Worm (Caenorhabditis elegans) whole organism, midembryonic: Measurements from ENCODE around the gene slc-25A26.

ENCODE experiments used
- T22C8.4 ChIP-seq: fragments of 200-800 bp; sonication (Bioruptor generic); IDR thresholded peaks from 2 replicates; pipeline ENCODE4 v1.3.6; 2022; ENCODE audit warnings: missing genetic modification characterization, missing compliant biosample characterization
- cog-1 ChIP-seq: sonication (generic microtip); optimal IDR thresholded peaks from 2 replicates; lab custom pipeline; 2016; ENCODE audit warnings: missing genetic modification characterization, missing compliant biosample characterization
- flt-1 ChIP-seq: fragments of 200-800 bp; sonication (Bioruptor generic); IDR thresholded peaks from 2 replicates; pipeline ENCODE4 v1.3.6; 2022; ENCODE audit warnings: missing genetic modification characterization, missing compliant biosample characterization
- klf-2 ChIP-seq: fragments of 200-800 bp; sonication (Bioruptor generic); conservative IDR thresholded peaks from 2 replicates; pipeline ENCODE4 v1.3.6; 2022; ENCODE audit warnings: missing genetic modification reagents, missing genetic modification characterization, missing compliant biosample characterization
- med-1 ChIP-seq: sonication (generic microtip); optimal IDR thresholded peaks from 2 replicates; lab custom pipeline; 2017; ENCODE audit warnings: missing genetic modification characterization, mild to moderate bottlenecking, missing compliant biosample characterization, antibody characterized with exemption, missing genetic modification reagents; ENCODE audit not compliant: insufficient read depth
- ref-1 ChIP-seq: fragments of 200-800 bp; sonication (Bioruptor generic); conservative IDR thresholded peaks from 2 replicates; pipeline ENCODE4 v1.3.6; 2022; ENCODE audit warnings: missing genetic modification reagents, missing genetic modification characterization, missing compliant biosample characterization
- tab-1 ChIP-seq: fragments of 200-800 bp; sonication (Bioruptor generic); IDR thresholded peaks from 2 replicates; pipeline ENCODE4 v1.3.6; 2022; ENCODE audit warnings: missing genetic modification characterization, missing compliant biosample characterization
- ztf-23 ChIP-seq: fragments of 200-800 bp; sonication (Bioruptor generic); IDR thresholded peaks from 2 replicates; pipeline ENCODE4 v1.3.6; 2022; ENCODE audit warnings: missing genetic modification reagents, missing genetic modification characterization, missing compliant biosample characterization
- ztf-29 ChIP-seq: fragments of 200-800 bp; sonication (Bioruptor generic); IDR thresholded peaks from 2 replicates; pipeline ENCODE4 v1.3.6; 2022; ENCODE audit warnings: missing genetic modification reagents, missing genetic modification characterization, missing compliant biosample characterization

slc-25A26 gene

DNA sequence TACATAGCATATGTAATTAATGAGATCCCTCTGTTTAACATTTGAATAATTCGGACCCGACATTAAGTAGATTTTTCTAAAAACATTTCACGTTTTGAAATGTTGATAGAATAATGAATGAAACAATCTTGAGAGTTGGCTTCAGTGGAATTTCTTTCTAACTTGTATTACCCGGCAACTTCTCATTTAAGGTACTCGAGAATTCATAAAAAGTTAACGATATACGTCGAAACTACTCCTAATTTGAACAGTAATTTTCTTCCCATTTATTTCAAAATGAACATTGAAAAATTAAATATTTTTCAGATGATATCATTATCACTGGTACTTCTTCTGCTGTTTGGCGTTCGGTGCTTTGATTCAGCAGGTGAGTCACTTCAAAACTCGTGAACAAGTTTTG, 23.5 kb upstream of the slc-25A26 start, which contains the start of gene C27B7.7:
Gene C27B7.7 (plus strand): TSS at position 301 of the 400 bp plus-strand sequence.
- TF ChIP-seq cog-1 (no peak), klf-2 (GFP tag; lab: Robert Waterston, UW) (no peak), ztf-29 (GFP tag; lab: Robert Waterston, UW) (no peak), ztf-23 (GFP tag; lab: Robert Waterston, UW) (no peak), T22C8.4 (GFP tag; lab: Robert Waterston, UW) (no peak), tab-1 (GFP tag; lab: Robert Waterston, UW) (no peak), flt-1 (GFP tag; lab: Robert Waterston, UW) (no peak), ref-1 (GFP tag; lab: Robert Waterston, UW) (no peak), med-1 (GFP tag; lab: Kevin White, UChicago) (no peak)

DNA sequence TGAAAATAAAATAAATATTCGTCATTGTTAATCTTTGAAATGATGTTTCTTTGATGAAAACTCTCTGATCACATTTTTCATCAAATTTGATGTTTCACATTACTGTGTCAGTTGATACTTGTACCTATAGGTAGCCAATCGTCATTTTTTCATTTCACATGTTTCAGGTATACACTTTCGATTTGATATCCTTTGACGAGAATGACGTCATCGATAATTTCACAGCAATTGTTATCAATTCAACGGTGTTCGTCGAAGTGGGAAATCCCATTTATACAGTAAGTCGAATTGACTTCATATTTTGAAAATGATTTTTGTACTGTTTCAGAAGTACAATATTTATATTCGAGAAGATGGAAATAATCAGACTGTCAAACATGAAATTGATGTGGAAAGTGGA, 16.1 kb upstream of the slc-25A26 start:
- no peak for TF ChIP-seq ref-1 (GFP tag; lab: Robert Waterston, UW)
- TF ChIP-seq flt-1 (GFP tag; lab: Robert Waterston, UW): no peak
- TF ChIP-seq cog-1: no peak
- TF ChIP-seq ztf-29 (GFP tag; lab: Robert Waterston, UW): no peak
- TF ChIP-seq ztf-23 (GFP tag; lab: Robert Waterston, UW): no peak
- no peak for TF ChIP-seq klf-2 (GFP tag; lab: Robert Waterston, UW)
- no peak for TF ChIP-seq med-1 (GFP tag; lab: Kevin White, UChicago)
- TF ChIP-seq tab-1 (GFP tag; lab: Robert Waterston, UW): no peak
- TF ChIP-seq T22C8.4 (GFP tag; lab: Robert Waterston, UW): no peak

DNA sequence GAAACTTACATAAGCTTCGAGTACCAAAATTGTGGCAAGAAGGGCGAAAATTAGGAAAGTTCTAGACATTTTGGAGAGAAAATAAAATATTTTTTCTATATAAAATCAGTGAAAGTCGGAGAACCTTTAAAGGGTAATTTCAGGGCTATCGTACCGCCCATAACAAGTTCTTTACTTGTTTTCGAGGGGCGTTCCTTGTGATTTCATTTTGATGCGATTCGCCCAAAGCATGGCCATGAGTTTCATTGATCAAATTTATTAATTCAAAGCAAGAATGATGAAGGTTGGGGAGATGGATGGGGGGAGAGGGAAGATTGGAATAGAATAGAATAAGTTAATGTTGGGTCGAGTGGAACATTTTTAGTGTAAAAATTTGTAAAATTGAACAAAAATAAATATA, 14.2 kb upstream of the slc-25A26 start, which contains the start of gene C27B7.9:
Gene C27B7.9 (minus strand): TSS at position 101 of the 400 bp plus-strand sequence.
- no peak for TF ChIP-seq T22C8.4 (GFP tag; lab: Robert Waterston, UW)
- no peak for TF ChIP-seq ref-1 (GFP tag; lab: Robert Waterston, UW)
- TF ChIP-seq ztf-29 (GFP tag; lab: Robert Waterston, UW): no peak
- no peak for TF ChIP-seq ztf-23 (GFP tag; lab: Robert Waterston, UW)
- TF ChIP-seq klf-2 (GFP tag; lab: Robert Waterston, UW): no peak
- TF ChIP-seq med-1 (GFP tag; lab: Kevin White, UChicago): no peak
- TF ChIP-seq flt-1 (GFP tag; lab: Robert Waterston, UW): no peak
- TF ChIP-seq cog-1: no peak
- no peak for TF ChIP-seq tab-1 (GFP tag; lab: Robert Waterston, UW)

DNA sequence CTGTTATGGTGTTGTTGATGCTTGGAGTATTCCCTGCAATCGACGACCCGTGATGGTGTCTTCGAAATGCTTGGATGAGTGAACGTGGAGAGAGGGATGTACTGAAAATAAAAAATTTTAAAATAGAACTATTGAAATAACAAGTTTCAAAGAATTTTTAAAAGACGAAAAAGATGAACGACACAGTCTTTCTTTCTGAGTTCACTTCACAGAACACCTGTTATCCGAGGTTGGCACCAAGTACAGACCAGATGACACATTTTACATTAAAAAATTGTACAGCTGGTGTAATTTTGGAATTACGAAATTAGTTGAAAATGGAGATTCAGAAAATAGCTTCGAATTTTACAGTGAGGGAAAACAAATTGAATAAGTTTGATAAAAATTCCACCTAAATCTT, 11.5 kb upstream of the slc-25A26 start, which contains the start of gene rap-1:
Gene rap-1 (minus strand): TSS at position 101 of the 400 bp plus-strand sequence.
- no peak for TF ChIP-seq klf-2 (GFP tag; lab: Robert Waterston, UW)
- no peak for TF ChIP-seq tab-1 (GFP tag; lab: Robert Waterston, UW)
- no peak for TF ChIP-seq ref-1 (GFP tag; lab: Robert Waterston, UW)
- no peak for TF ChIP-seq ztf-23 (GFP tag; lab: Robert Waterston, UW)
- no peak for TF ChIP-seq T22C8.4 (GFP tag; lab: Robert Waterston, UW)
- TF ChIP-seq flt-1 (GFP tag; lab: Robert Waterston, UW): no peak
- TF ChIP-seq ztf-29 (GFP tag; lab: Robert Waterston, UW): no peak
- TF ChIP-seq med-1 (GFP tag; lab: Kevin White, UChicago): no peak
- no peak for TF ChIP-seq cog-1

DNA sequence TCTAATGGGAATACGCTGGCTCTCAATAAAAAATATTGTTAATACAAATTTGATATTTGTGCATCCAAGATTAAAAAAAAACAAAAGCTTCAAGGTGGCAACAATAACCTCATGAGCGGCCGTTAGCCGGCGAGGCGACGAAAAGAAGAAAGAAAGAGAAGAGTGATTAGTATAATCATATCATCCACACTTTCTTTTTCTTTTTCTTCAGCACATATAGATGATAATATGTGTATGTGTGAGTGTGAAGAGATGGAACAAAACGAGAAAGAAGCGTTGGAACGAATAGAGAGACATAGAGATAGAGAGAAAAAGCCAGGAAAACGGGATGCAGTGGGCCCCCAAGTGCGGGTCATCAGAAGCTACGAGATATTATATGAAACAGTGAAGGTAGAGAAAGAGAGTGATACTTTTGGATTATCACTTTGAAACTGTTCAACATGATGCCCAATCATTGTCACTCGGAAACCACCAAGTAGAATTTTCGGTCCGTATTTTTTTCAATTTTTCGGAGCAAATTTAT, 9.9 kb upstream of the slc-25A26 start:
- TF ChIP-seq T22C8.4 (GFP tag; lab: Robert Waterston, UW): no peak
- 0 out of 2 replicates have a peak, but pooled peaks have one; percentile 6 for TF ChIP-seq ztf-23 (GFP tag; lab: Robert Waterston, UW)

DNA sequence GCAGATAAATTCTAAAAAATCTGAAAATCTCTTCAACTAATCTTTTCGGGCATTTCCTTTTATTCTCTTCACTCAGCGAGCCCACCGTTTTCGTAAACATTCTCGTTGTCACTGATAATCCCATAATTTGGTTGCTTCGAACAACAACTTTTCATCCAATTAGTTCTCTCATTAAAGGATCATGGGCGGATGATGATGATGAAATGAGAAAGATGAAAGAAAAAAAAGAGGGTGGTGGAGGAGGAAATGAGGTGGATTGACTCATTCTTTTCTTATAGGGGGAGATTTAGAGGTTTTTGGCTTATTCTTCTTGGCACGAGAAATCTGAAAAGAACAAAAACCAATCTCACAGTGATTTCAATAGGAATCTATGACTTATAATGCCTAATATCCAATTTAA, 9.1 kb upstream of the slc-25A26 start:
- no peak for TF ChIP-seq cog-1
- no peak for TF ChIP-seq flt-1 (GFP tag; lab: Robert Waterston, UW)
- no peak for TF ChIP-seq ref-1 (GFP tag; lab: Robert Waterston, UW)
- TF ChIP-seq klf-2 (GFP tag; lab: Robert Waterston, UW): no peak
- no peak for TF ChIP-seq ztf-23 (GFP tag; lab: Robert Waterston, UW)
- no peak for TF ChIP-seq med-1 (GFP tag; lab: Kevin White, UChicago)
- no peak for TF ChIP-seq T22C8.4 (GFP tag; lab: Robert Waterston, UW)

DNA sequence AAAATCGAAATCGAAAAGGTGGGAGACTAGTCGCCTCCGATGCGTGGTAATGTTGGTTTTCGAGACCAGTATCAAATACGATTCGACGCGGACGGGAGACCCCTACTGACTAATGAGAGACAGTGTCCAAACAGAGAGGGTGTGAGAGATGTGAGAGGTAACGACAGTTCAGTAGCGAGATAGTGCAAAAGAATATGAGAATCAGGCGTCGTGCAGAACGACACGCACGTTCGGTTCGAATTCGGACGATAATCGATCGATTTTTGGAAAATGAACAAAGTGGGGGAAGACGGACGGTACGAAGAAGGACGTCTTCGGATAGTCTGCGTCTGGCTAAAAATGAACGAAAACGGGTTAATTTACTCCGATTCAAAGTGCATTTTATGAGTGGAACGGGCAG, 8.3 kb upstream of the slc-25A26 start, which contains the start of gene D1046.16:
Gene D1046.16 (plus strand): TSS at position 195 of the 400 bp plus-strand sequence.
- TF ChIP-seq T22C8.4 (GFP tag; lab: Robert Waterston, UW) (peak; percentile 82), ztf-29 (GFP tag; lab: Robert Waterston, UW) (no peak), ztf-23 (GFP tag; lab: Robert Waterston, UW) (no peak)

DNA sequence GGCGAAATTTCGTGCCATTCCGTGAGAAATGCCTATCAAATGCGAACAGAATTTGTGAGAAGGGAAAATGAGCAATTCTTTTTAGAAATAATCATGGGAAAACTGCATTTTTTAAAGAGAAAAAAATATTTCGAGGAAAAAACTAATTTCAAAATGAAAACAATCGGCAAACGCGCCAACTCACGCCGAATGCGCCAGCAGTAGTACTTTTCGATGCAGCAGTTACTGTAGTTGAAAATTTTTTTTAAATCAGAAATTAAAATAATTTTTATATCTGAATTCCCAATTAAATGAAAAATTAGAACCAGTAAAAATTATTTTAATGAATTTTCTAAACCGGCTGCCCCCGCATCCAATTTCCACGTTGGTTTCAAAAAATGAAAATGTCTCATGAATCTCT, 6.9 kb upstream of the slc-25A26 start:
- TF ChIP-seq tab-1 (GFP tag; lab: Robert Waterston, UW) (no peak), flt-1 (GFP tag; lab: Robert Waterston, UW) (no peak), med-1 (GFP tag; lab: Kevin White, UChicago) (no peak), cog-1 (no peak), T22C8.4 (GFP tag; lab: Robert Waterston, UW) (no peak), ztf-23 (GFP tag; lab: Robert Waterston, UW) (no peak)

DNA sequence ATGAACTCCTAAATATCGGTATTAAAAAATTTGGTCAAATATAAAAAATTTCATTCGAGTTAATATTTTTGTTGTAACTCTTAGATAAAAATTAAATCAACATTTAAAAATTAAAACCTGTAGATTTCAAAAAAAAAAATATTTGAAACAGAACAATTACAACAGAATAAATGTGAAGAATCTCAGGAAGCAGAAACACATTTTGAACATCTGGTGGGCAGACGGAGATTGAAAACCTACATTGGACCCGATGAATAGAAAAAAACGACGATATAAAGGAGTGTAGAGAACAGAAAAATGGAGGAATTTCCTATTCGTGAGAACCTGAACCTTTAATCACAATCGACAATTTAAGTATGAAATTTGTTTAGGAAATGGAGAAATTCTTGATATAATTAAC, 6.1 kb upstream of the slc-25A26 start:
- no peak for TF ChIP-seq ztf-23 (GFP tag; lab: Robert Waterston, UW)
- TF ChIP-seq klf-2 (GFP tag; lab: Robert Waterston, UW): no peak
- TF ChIP-seq flt-1 (GFP tag; lab: Robert Waterston, UW): no peak
- TF ChIP-seq ref-1 (GFP tag; lab: Robert Waterston, UW): no peak
- no peak for TF ChIP-seq tab-1 (GFP tag; lab: Robert Waterston, UW)

DNA sequence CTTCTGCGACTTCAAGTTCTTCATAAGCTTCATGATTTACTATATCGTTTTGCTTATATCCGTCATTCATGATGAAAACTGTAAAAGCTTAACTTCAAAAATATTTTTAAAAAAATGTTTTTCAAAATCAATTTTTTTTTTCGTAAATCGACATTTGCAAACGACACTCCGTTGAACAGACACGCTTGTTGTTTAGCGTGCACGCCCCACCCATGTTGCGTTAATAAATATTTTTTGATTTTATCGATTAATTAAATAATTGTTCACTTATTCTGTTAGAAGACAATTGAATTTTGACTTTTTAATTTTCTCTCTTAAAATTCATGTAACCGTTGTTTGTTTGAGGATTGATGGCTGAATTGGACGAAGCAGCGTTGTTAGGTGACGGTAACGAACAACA, 4.3 kb upstream of the slc-25A26 start, which contains the start of the genes D1046.2 and cfim-2:
Gene D1046.2 (minus strand): TSS at position 78 of the 400 bp plus-strand sequence.
Gene cfim-2 (plus strand): TSS at position 335 of the 400 bp plus-strand sequence.
- no peak for TF ChIP-seq med-1 (GFP tag; lab: Kevin White, UChicago)
